Worm (Caenorhabditis elegans) whole organism, midembryonic: ENCODE data around the gene ZK180.5.

Experiments used
- T22C8.4 ChIP-seq: fragments of 200-800 bp; sonication (Bioruptor generic); IDR thresholded peaks from 2 replicates; pipeline ENCODE4 v1.3.6; 2022; ENCODE audit warnings: missing genetic modification characterization, missing compliant biosample characterization
- flt-1 ChIP-seq: fragments of 200-800 bp; sonication (Bioruptor generic); IDR thresholded peaks from 2 replicates; pipeline ENCODE4 v1.3.6; 2022; ENCODE audit warnings: missing genetic modification characterization, missing compliant biosample characterization
- tab-1 ChIP-seq: fragments of 200-800 bp; sonication (Bioruptor generic); IDR thresholded peaks from 2 replicates; pipeline ENCODE4 v1.3.6; 2022; ENCODE audit warnings: missing genetic modification characterization, missing compliant biosample characterization
- ztf-29 ChIP-seq: fragments of 200-800 bp; sonication (Bioruptor generic); IDR thresholded peaks from 2 replicates; pipeline ENCODE4 v1.3.6; 2022; ENCODE audit warnings: missing genetic modification reagents, missing genetic modification characterization, missing compliant biosample characterization

DNA sequence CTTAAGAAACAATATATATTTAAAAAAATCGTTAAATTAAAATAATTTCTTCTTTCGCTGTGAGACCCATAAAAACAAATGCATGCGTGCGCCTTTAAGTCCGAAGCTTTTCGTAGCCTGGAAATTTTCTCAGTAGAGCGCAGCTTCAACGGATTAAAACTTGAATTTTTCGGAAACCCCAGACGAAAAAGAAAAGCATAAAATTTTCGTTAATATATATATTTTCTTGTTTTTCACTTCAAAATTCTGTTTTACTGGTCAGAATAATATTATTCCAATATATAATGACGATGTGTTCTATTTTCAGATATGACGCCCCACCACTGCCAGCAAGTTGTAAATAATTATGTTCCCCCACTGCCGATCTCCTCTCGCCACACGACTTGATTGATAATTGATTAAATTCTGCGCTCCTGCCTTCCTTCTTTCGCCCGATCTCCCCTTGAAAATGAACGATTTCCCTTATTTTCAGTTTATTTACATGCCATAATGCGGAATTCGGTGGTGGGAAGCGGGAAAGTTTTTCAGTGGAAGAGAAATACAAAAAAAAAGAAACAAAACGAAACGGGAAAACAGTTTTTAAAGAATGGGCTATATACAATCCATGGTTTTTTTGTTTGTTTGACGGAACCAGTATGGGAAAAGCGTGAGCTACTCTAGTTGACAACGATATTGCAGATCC is 48.8 kb downstream of the ZK180.5 start:
- TF ChIP-seq flt-1: no peak
- TF ChIP-seq tab-1 (GFP tag; lab: Robert Waterston, UW): no peak
- TF ChIP-seq ztf-29 (GFP tag; lab: Robert Waterston, UW): 0 out of 2 replicates have a peak, but pooled peaks have one; percentile 17
- no peak for TF ChIP-seq T22C8.4 (GFP tag; lab: Robert Waterston, UW)
